Fruit fly (Drosophila melanogaster) Kc167 (cell line): Measurements from ENCODE around the gene por.

Experiments used
- Myc ChIP-seq: fragments of >200 bp; optimal IDR thresholded peaks from 2 replicates; lab custom pipeline; 2017; ENCODE audit warnings: missing external identifiers
- Sin3A ChIP-seq: fragments of >200 bp; optimal IDR thresholded peaks from 2 replicates; lab custom pipeline; 2018; ENCODE audit warnings: missing external identifiers
- h ChIP-seq: fragments of >200 bp; optimal IDR thresholded peaks from 3 replicates; lab custom pipeline; 2018; ENCODE audit warnings: missing external identifiers
- insv ChIP-seq: fragments of >200 bp; optimal IDR thresholded peaks from 3 replicates; lab custom pipeline; 2018; ENCODE audit warnings: missing external identifiers
- psq ChIP-seq: fragments of >200 bp; optimal IDR thresholded peaks from 2 replicates; lab custom pipeline; 2017; ENCODE audit warnings: missing external identifiers
- ttk ChIP-seq: sonication (Bioruptor generic); optimal IDR thresholded peaks from 2 replicates; lab custom pipeline; 2017; ENCODE audit warnings: missing external identifiers

The por gene

DNA sequence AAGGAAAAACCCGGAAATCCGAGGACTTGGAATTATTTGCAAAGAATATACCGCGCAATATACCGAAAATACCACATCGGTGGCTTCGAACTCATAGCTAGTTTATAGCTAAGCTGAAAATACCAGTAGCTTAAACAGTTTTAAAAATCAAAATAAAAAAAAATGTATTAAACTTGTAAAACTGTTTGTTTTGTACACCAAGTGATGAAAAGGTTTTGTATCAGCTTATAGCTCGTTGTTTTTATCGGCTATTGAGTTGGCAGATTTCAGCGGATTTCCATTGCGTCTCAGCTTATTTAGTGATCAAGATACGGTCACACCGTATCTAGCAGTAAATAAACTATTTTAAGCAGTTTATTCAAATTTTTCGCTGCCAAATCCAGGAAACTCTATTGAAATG, at the start of gene por, which contains the start of gene CG6179:
TSS of gene por (minus strand) at position 64 of the 400 bp plus-strand sequence.
TSS of gene CG6179 (plus strand) at position 292 of the 400 bp plus-strand sequence.
- TF ChIP-seq psq (lab: Kevin White, UChicago) (no peak), Sin3A (lab: Kevin White, UChicago) (no peak), insv (lab: Kevin White, UChicago) (no peak), h (lab: Kevin White, UChicago) (no peak), Myc (lab: Kevin White, UChicago) (no peak), ttk (no peak)

DNA sequence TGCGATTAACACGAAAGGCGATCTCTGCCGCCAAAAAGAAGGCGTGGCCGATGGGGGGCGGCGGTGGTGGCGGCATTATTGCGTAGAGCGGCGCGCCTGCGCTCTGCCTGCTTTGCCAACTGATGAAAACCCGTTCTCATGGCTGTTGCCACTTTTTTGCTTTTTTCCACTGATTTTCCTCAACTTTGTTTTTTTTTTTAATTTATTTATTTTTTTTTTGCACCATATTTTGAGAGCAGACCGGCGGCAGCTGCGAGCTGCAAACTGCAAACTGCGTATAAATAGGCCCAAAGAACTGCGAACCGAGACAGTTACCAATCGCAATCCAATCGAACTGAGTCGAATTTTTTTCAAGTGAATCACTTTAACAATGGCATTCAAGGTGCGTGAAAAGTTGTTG, 42.5 kb upstream of the por start, which contains the start of gene CG42323:
TSS of gene CG42323 (plus strand) at position 302 of the 400 bp plus-strand sequence.
- no peak for TF ChIP-seq psq (lab: Kevin White, UChicago)
- TF ChIP-seq insv (lab: Kevin White, UChicago) = no peak
- no peak for TF ChIP-seq ttk
- no peak for TF ChIP-seq Myc (lab: Kevin White, UChicago)
- no peak for TF ChIP-seq h (lab: Kevin White, UChicago)
- TF ChIP-seq Sin3A (lab: Kevin White, UChicago) = no peak

DNA sequence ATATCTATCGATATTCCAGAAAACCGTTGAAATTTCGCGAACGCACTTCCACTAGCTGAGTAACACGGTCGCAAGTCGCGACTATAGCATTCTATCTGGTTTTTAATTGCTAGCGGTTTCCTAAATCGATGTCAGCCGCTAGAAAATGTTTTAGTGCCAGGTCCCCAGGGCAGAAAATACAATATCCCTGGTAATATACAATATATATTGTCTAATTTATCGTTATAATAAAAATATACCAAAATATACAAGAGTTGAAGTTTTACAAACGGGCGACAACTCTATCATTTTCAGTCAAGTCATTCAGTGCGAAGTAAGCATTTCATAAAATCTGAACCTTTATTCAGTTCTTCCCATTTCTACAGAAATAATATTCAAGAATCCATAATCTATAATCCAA, 35.5 kb upstream of the por start, which contains the start of gene CG15056:
TSS of gene CG15056 (plus strand) at position 301 of the 400 bp plus-strand sequence.
- TF ChIP-seq psq (lab: Kevin White, UChicago) (no peak), insv (lab: Kevin White, UChicago) (no peak)

DNA sequence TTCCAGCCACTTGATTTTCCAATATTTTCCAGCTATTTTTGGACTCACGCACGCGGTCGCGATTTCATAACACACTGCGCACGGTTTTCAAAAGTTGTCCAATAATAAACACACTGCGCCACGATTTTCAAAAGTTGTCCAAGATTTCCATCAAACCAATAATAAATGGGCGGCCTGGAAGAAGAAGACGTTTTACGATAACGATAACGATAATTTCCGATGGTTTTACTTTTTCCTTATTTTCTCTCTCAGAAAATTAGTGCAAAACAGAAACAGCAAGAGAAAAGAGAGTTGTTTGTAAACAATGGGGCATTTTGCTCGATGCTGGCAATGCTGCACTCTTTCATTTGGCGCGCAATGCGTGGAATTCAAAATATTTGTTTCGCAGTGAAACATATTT, 30.3 kb upstream of the por start, which contains the start of gene Nt5b:
TSS of gene Nt5b (minus strand) at position 207 of the 400 bp plus-strand sequence.
- TF ChIP-seq psq (lab: Kevin White, UChicago) (no peak), h (lab: Kevin White, UChicago) (no peak), Sin3A (lab: Kevin White, UChicago) (no peak), insv (lab: Kevin White, UChicago) (no peak), ttk (no peak), Myc (lab: Kevin White, UChicago) (no peak)

DNA sequence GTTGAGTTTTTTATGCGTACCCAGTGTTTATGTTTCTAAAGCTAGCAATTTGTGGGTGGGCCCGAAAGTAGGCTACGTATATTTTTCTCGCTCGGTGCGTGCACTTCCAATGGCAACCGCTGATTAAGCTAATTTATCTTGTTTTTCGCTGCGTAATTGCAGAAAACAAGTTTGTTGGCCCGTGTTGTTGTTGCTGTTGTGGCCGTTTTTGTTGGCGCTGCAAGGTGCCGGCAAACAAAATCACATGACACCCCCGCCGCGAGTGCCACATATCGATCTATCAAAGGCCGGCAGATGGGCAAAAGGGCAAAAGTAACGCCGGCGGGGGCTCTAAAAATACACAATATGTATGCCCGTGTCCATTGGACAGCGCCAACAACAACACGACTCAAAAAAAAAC, 29.8 kb upstream of the por start:
- TF ChIP-seq Myc (lab: Kevin White, UChicago) = no peak
- no peak for TF ChIP-seq ttk
- no peak for TF ChIP-seq Sin3A (lab: Kevin White, UChicago)
- no peak for TF ChIP-seq h (lab: Kevin White, UChicago)
- TF ChIP-seq psq (lab: Kevin White, UChicago) = no peak
- no peak for TF ChIP-seq insv (lab: Kevin White, UChicago)

DNA sequence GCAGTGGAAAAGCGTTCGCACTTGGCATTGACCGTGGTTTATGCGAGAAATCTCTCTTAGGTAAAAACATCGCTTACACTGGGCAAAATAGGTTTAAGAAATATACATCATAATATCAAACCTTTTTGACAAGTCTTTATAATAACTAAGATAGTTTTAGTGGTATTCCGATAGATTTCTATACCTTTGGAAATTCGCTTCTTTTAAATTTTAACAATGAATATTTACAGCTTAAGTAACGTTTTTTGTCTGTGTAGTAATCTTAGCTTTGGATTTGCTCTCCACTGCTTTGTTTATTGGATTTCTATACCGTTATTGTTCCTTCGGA, 27.7 kb upstream of the por start:
- TF ChIP-seq h (lab: Kevin White, UChicago) = no peak
- no peak for TF ChIP-seq insv (lab: Kevin White, UChicago)
- TF ChIP-seq psq (lab: Kevin White, UChicago) = no peak
- no peak for TF ChIP-seq ttk
- TF ChIP-seq Sin3A (lab: Kevin White, UChicago) = no peak
- TF ChIP-seq Myc (lab: Kevin White, UChicago) = no peak

DNA sequence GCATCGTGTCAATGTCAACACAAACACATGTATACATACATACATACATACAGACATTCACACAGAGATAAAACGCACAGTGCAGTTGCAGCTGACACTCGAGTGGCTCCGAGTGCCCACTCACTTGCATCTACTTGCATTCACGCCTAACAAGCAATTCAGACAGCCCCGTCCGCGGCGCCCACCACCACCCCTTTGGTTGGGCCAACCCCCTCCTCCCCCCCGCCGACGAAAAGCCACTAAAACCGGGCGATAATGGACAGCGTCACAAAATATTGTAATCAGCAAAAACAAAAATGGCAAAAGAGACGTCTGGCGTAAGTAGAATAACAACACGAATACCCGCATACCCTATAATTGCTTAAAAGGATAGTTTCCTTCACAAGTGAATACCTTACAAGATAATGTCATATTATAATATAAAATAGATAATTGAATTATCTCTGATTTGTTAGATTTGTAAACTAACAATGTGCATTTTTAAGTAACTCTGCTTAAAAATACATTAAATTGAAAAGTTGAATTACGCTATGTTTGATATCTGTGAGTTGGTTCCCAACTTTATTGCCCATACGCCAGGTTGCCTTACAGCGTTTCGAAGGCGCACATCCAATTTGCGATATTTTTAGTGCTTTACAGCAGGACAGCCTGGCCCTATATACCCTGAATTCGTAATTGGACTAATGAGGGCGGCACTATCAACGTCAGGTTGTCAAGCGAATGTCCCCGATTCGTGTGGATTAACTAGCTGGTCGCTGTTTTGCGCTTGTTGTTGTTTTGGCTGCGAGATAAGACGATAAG, 27.1 kb upstream of the por start:
- TF ChIP-seq Myc (lab: Kevin White, UChicago) (no peak), h (lab: Kevin White, UChicago) (no peak)

DNA sequence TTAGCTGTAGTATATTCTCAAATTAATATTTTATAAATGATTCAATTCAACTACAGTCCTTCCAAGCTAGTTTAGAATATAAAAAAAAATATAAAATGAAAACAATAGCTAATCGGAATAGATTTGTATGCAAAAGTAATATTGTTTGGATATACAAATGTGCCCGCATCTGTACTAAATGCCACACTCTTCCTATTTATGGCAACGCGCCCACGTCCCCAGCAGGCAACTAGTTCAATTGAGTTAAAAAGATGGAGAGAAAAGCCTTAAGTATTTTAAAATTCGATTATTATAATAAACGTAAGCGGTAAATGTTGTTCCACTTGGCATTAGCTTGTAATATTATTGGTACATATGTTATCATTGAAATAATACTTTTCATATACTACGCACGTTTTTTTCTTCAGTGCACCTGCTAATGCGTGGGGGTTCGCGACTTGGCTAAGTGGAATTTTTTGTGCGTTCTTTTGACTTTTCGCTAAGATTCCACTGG, 26.0 kb upstream of the por start:
- no peak for TF ChIP-seq h (lab: Kevin White, UChicago)
- no peak for TF ChIP-seq psq (lab: Kevin White, UChicago)
- no peak for TF ChIP-seq insv (lab: Kevin White, UChicago)
- no peak for TF ChIP-seq Sin3A (lab: Kevin White, UChicago)
- no peak for TF ChIP-seq ttk
- no peak for TF ChIP-seq Myc (lab: Kevin White, UChicago)

DNA sequence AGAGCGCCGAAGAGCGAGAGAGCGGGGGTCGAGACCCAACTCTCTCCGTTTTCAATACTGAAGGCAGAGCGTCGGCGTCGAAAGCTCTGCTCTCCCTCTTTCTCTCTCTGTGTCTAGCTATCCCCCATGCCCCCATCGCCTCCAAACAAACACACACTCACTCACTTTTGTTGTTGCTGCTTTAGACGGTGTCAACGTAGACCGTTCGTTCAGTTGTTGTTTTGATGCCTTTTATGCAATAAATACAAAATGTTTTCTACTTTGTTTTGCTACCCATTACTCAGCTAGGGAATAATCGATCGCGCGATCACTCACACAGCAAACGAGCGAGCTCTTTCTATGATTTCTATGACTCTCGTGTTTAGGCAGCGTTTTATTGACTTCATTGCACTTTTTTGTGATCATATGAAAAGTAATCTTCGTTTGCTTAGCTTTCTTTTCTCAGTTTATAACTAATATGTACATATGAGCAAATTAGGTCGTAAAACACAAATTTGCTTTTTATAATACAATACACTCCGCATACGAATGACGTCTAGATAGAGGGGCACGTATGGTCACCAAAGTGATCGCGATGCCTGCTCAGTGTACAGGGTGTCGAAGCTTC, 25.1 kb upstream of the por start:
- TF ChIP-seq insv (lab: Kevin White, UChicago) (no peak), h (lab: Kevin White, UChicago) (no peak), Myc (lab: Kevin White, UChicago) (no peak), ttk (no peak), psq (lab: Kevin White, UChicago) (no peak), Sin3A (lab: Kevin White, UChicago) (no peak)

DNA sequence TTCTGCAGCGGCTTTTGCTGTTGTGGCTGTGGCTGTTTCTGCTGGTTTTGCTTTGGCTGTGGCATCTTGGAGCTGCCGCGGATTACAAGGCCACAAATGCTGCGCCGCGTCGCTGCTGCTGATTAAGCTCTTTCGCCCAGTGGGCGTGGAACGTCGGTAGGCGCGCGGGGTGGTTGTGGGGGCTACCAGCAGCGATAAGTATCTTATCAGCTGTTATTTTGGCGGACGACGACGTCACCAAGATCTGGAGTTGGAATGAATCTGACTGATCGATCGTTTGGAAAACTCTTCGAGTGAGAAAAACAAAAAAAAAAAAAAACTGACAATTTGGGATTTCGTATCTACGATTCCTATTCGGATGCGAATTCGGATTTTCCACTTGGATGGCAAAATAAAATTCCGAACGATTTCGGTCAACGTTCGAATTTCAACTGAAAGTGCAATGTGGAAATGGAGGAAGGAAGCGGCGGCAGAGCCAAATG, 24.5 kb upstream of the por start:
- TF ChIP-seq Myc (lab: Kevin White, UChicago) = no peak
- no peak for TF ChIP-seq Sin3A (lab: Kevin White, UChicago)

DNA sequence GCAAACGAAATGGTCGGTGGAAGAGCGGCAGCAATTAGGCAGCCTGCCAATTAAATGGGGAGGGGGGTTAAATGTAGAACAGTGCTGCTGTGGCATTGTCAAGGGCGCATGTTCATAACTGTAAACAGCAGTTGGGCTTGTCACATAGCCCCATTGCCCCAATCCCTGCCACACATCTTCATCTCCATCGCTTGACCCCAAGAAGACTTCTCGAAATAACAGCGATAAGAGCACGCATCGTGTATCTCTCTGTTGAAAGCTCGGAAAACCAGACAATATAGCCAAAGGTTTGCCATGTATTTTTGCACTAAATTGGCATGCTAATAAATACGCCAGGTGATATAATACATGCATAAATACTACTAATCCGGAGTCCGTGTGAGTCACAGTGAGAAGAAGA, 22.9 kb upstream of the por start:
- no peak for TF ChIP-seq h (lab: Kevin White, UChicago)
- no peak for TF ChIP-seq Sin3A (lab: Kevin White, UChicago)
- no peak for TF ChIP-seq Myc (lab: Kevin White, UChicago)
- TF ChIP-seq insv (lab: Kevin White, UChicago) = no peak
- TF ChIP-seq ttk = no peak
- no peak for TF ChIP-seq psq (lab: Kevin White, UChicago)

DNA sequence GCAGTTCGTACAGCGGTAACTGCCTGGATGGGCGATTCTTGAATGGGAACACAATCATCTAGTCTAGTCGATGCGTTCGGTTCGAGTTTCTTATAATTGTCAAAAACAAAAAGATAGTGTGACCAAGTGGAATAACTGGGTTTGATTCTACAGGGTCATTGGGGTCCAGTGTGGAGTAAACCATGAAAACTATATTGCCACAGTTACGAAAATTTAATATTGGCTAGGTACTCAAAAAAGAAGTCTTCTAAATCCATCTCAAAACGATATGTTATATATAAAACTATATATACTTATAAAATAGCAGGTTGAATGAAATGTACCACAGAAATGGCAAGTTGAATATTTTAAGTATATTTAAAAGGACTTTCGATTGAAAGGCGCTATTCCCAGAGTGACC, 20.3 kb upstream of the por start, which contains the start of gene CG34328:
TSS of gene CG34328 (minus strand) at position 101 of the 400 bp plus-strand sequence.
- no peak for TF ChIP-seq ttk
- TF ChIP-seq h (lab: Kevin White, UChicago) = no peak
- TF ChIP-seq Myc (lab: Kevin White, UChicago) = no peak
- TF ChIP-seq insv (lab: Kevin White, UChicago) = no peak
- no peak for TF ChIP-seq psq (lab: Kevin White, UChicago)
- no peak for TF ChIP-seq Sin3A (lab: Kevin White, UChicago)
